Fruit fly (Drosophila melanogaster) whole organism, adult: Measurements from ENCODE around the gene CG32668.

ENCODE experiments used
- CG11617 ChIP-seq: fragments of 200-800 bp; sonication (Bioruptor generic); optimal IDR thresholded peaks from 2 replicates; lab custom pipeline; 2017; ENCODE audit warnings: mild to moderate bottlenecking, missing biosample characterization, missing genetic modification reagents, missing genetic modification characterization
- CG12768 ChIP-seq: fragments of 200-800 bp; sonication (Bioruptor generic); optimal IDR thresholded peaks from 2 replicates; lab custom pipeline; 2017; ENCODE audit warnings: missing biosample characterization, missing genetic modification characterization, mild to moderate bottlenecking, moderate library complexity, missing genetic modification reagents
- CG14711 ChIP-seq: fragments of 200-800 bp; sonication (Bioruptor generic); optimal IDR thresholded peaks from 2 replicates; lab custom pipeline; 2018; ENCODE audit warnings: missing biosample characterization, mild to moderate bottlenecking, missing genetic modification characterization, moderate library complexity
- CG1620 ChIP-seq: fragments of 200-800 bp; sonication (Bioruptor generic); optimal IDR thresholded peaks from 2 replicates; lab custom pipeline; 2016; ENCODE audit warnings: missing biosample characterization, missing genetic modification characterization
- CG33017 ChIP-seq: fragments of 200-800 bp; sonication (Bioruptor generic); optimal IDR thresholded peaks from 2 replicates; lab custom pipeline; 2018; ENCODE audit warnings: missing biosample characterization, mild to moderate bottlenecking, missing genetic modification characterization, moderate library complexity
- CG5204 ChIP-seq: fragments of 200-800 bp; sonication (Bioruptor generic); optimal IDR thresholded peaks from 2 replicates; lab custom pipeline; 2016; ENCODE audit warnings: missing biosample characterization, missing genetic modification characterization
- CG7045 ChIP-seq: fragments of 200-800 bp; sonication (Bioruptor generic); optimal IDR thresholded peaks from 2 replicates; lab custom pipeline; 2017; ENCODE audit warnings: missing biosample characterization, mild to moderate bottlenecking, missing genetic modification characterization
- CG7101 ChIP-seq: fragments of 200-800 bp; sonication (Bioruptor generic); optimal IDR thresholded peaks from 2 replicates; lab custom pipeline; 2018; ENCODE audit warnings: missing biosample characterization, mild to moderate bottlenecking, missing genetic modification characterization, moderate library complexity
- Clk ChIP-seq: fragments of 200-800 bp; sonication (Bioruptor generic); optimal IDR thresholded peaks from 2 replicates; lab custom pipeline; 2017; ENCODE audit warnings: missing biosample characterization, missing genetic modification characterization
- Crg-1 ChIP-seq: fragments of 200-800 bp; sonication (Bioruptor generic); optimal IDR thresholded peaks from 2 replicates; lab custom pipeline; 2016; ENCODE audit warnings: missing biosample characterization, missing genetic modification characterization
- Hr96 ChIP-seq: fragments of 200-800 bp; sonication (Bioruptor generic); optimal IDR thresholded peaks from 2 replicates; lab custom pipeline; 2016; ENCODE audit warnings: missing biosample characterization, missing genetic modification characterization
- Mnt ChIP-seq: fragments of 200-800 bp; sonication (Bioruptor generic); optimal IDR thresholded peaks from 2 replicates; lab custom pipeline; 2016; ENCODE audit warnings: missing biosample characterization, mild to moderate bottlenecking, missing genetic modification characterization
- bab1 ChIP-seq: fragments of 200-800 bp; sonication (Bioruptor generic); optimal IDR thresholded peaks from 3 replicates; lab custom pipeline; 2019; ENCODE audit warnings: missing biosample characterization, mild to moderate bottlenecking, missing genetic modification characterization, moderate library complexity
- cic ChIP-seq: fragments of 200-800 bp; sonication (Bioruptor generic); optimal IDR thresholded peaks from 2 replicates; lab custom pipeline; 2017; ENCODE audit warnings: missing biosample characterization, mild to moderate bottlenecking, missing genetic modification characterization, moderate library complexity
- cnc ChIP-seq, 2 experiments: fragments of >200 bp; optimal IDR thresholded peaks; 2 replicates each; lab custom pipeline; 2017
- kay ChIP-seq: fragments of 200-800 bp; sonication (Bioruptor generic); peaks from one replicate; lab custom pipeline; 2016; ENCODE audit warnings: missing biosample characterization, missing genetic modification characterization, borderline replicate concordance
- ovo ChIP-seq: fragments of 200-800 bp; sonication (Bioruptor generic); optimal IDR thresholded peaks from 2 replicates; lab custom pipeline; 2016; ENCODE audit warnings: missing biosample characterization, missing genetic modification characterization
- pad ChIP-seq: fragments of 200-800 bp; sonication (Bioruptor generic); optimal IDR thresholded peaks from 3 replicates; lab custom pipeline; 2017; ENCODE audit warnings: missing biosample characterization, missing genetic modification characterization, mild to moderate bottlenecking, moderate library complexity, missing genetic modification reagents
- tj ChIP-seq: fragments of 200-800 bp; sonication (Bioruptor generic); optimal IDR thresholded peaks from 3 replicates; lab custom pipeline; 2017; ENCODE audit warnings: missing biosample characterization, mild to moderate bottlenecking, missing genetic modification characterization, moderate library complexity
- toe ChIP-seq: fragments of 200-800 bp; sonication (Bioruptor generic); optimal IDR thresholded peaks from 2 replicates; lab custom pipeline; 2016; ENCODE audit warnings: missing biosample characterization, missing genetic modification characterization

The CG32668 gene

dm6 chrX:11108845-11109450, 50.6 kb downstream of the CG32668 start:
- no peak for TF ChIP-seq Hr96
- TF ChIP-seq tj (GFP tag; lab: Kevin White, UChicago), result no peak
- no peak for TF ChIP-seq ovo (GFP tag; lab: Kevin White, UChicago)
- peak; percentile 2 for TF ChIP-seq pad (GFP tag; lab: Kevin White, UChicago)
- peak; percentile 36 for TF ChIP-seq CG14711 (tag; lab: Kevin White, UChicago)
- peak; percentile 20 for TF ChIP-seq Crg-1 (GFP tag; lab: Kevin White, UChicago)
- TF ChIP-seq CG11617 (GFP tag; lab: Kevin White, UChicago), result peak; percentile 12
- peak; percentile 22 for TF ChIP-seq CG33017
- no peak for TF ChIP-seq toe (GFP tag; lab: Kevin White, UChicago)
- peak; percentile 2 for TF ChIP-seq CG7101 (tag; lab: Kevin White, UChicago)
- peak; percentile 100 for TF ChIP-seq Mnt (GFP tag; lab: Kevin White, UChicago)

dm6 chrX:11108148-11108844, 51.3 kb downstream of the CG32668 start, which contains the start of gene Hsp60A:
Gene Hsp60A, plus strand, starts transcription at chrX:11108482.
- TF ChIP-seq CG12768 (no peak), kay (GFP tag; lab: Kevin White, UChicago) (no peak), Hr96 (peak; percentile 56), CG33017 (peak; percentile 12), Mnt (GFP tag; lab: Kevin White, UChicago) (no peak), pad (GFP tag; lab: Kevin White, UChicago) (peak; percentile 37), CG7101 (tag; lab: Kevin White, UChicago) (peak; percentile 76), CG14711 (tag; lab: Kevin White, UChicago) (peak; percentile 58), tj (GFP tag; lab: Kevin White, UChicago) (peak; percentile 47), cic (peak; percentile 3), CG5204 (GFP tag; lab: Kevin White, UChicago) (no peak), CG11617 (GFP tag; lab: Kevin White, UChicago) (no peak), CG1620 (GFP tag; lab: Kevin White, UChicago) (peak; percentile 73), ovo (GFP tag; lab: Kevin White, UChicago) (peak; percentile 61), bab1 (peak; percentile 84), cnc (optimal IDR thresholded peaks at IDR 0.05; lab: Kevin White, UChicago) (no peak), CG7045 (GFP tag; lab: Kevin White, UChicago) (no peak), Crg-1 (GFP tag; lab: Kevin White, UChicago) (peak; percentile 14), toe (GFP tag; lab: Kevin White, UChicago) (peak; percentile 33), Clk (GFP tag; lab: Kevin White, UChicago) (no peak)
